Worm (Caenorhabditis elegans): ENCODE results near the gene Y39A1A.9.

ce11 chrIII:10642781-10643180 is 9.5 kb upstream of the Y39A1A.9 start, which contains the start of the genes dhs-11 and orc-1:
- no peak for TF ChIP-seq ceh-43 (GFP tag; optimal IDR thresholded peaks at IDR 0.05)
- peak; percentile 58 for TF ChIP-seq mep-1 (tag; optimal IDR thresholded peaks at IDR 0.05)
